Worm (Caenorhabditis elegans) whole organism, L2 larva: ENCODE data around the gene lin-25.

Experiments used
- ama-1 ChIP-seq: fragments of 150-350 bp; optimal IDR thresholded peaks from 2 replicates; lab custom pipeline; 2018; ENCODE audit warnings: inconsistent platforms
- elt-3 ChIP-seq: sonication (generic microtip); optimal IDR thresholded peaks from 2 replicates; lab custom pipeline; 2017; ENCODE audit warnings: missing biosample characterization, missing genetic modification characterization
- nhr-77 ChIP-seq: fragments of 150-350 bp; optimal IDR thresholded peaks from 2 replicates; lab custom pipeline; 2014; ENCODE audit warnings: missing biosample characterization, missing genetic modification characterization
- unc-39 ChIP-seq: fragments of 150-350 bp; optimal IDR thresholded peaks from 2 replicates; lab custom pipeline; 2014; ENCODE audit warnings: missing biosample characterization, missing genetic modification characterization
- ztf-11 ChIP-seq: sonication (generic microtip); optimal IDR thresholded peaks from 2 replicates; lab custom pipeline; 2017; ENCODE audit warnings: missing biosample characterization, missing genetic modification characterization

DNA sequence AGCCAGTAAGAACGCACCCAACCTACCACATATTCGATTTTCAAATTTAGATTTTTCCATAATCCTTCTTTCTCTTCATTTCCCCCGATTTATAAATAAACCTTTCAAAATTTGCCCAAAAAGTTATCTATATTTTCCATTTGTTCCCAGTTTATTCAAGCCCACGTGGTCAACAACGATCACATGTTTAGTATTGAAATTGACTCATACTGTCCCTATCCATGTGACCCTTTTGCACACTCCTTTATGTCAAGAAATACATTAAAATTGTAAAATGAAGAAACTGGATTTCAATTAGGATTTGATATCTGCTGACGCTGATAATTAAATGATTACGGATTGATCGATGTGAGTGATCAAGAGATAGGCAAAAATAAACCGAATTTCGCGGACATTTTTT, 14.5 kb upstream of the lin-25 start:
- no peak for TF ChIP-seq ztf-11 (tag; lab: Kevin White, UChicago)
- no peak for TF ChIP-seq ama-1
- no peak for TF ChIP-seq nhr-77
- no peak for TF ChIP-seq elt-3 (tag; lab: Kevin White, UChicago)
- TF ChIP-seq unc-39 (tag; lab: Kevin White, UChicago), result no peak
